Fruit fly (Drosophila melanogaster): ENCODE results near the gene Brd.
A peak's percentile ranks its signal among the peaks of the same experiment; 100 is the strongest.

The Brd gene

DNA sequence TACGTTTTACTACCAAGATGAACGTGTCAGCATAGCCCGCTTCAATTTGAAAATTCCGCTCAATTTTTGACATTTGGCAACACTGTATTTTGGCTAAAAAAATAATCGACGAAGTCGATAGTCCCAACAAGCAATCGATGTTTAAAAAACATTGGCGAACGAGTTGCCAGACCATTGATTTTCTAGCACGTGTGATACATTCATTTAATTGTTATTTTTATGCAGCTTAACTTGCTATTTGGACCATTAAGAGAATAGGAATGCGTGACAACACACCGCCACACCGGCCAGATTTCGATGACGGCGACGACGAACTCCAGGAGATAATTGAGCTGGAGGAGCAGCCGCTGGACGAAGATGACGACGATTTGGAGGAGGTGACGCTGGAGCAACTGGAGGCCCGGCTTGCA lies 10.2 kb downstream of the Brd start, which contains the start of gene CG5114 (continued):
- TF ChIP-seq CG1792 (GFP tag; optimal IDR thresholded peaks at IDR 0.05) (peak; percentile 56), Hr51 (GFP tag; optimal IDR thresholded peaks at IDR 0.05) (no peak), NFAT (GFP tag; IDR thresholded peaks at IDR 0.05) (peak; percentile 57; the same call in 1 of the 2 replicates), gfzf (GFP tag; optimal IDR thresholded peaks at IDR 0.05) (peak; percentile 31), CG8290 (GFP tag; optimal IDR thresholded peaks at IDR 0.05) (no peak), CG8290 (tag; optimal IDR thresholded peaks at IDR 0.05) (peak in 1 of 2 experiments; percentile 83), CG2889 (GFP tag; IDR thresholded peaks at IDR 0.05) (no peak), CG12219 (GFP tag; optimal IDR thresholded peaks at IDR 0.05) (no peak), Sox102F (GFP tag; optimal IDR thresholded peaks at IDR 0.05) (peak; percentile 14), Scr (GFP tag; IDR thresholded peaks at IDR 0.05; ENCODE audit: partially characterized antibody) (peak; percentile 88), CG6654 (GFP tag; optimal IDR thresholded peaks at IDR 0.05) (no peak), Sox100B (GFP tag; optimal IDR thresholded peaks at IDR 0.05) (no peak), CG15514 (GFP tag; optimal IDR thresholded peaks at IDR 0.05) (peak; percentile 67), CG9797 (GFP tag; optimal IDR thresholded peaks at IDR 0.05) (peak; percentile 56), Jarid2 (GFP tag; optimal IDR thresholded peaks at IDR 0.05) (no peak), gcm2 (GFP tag; optimal IDR thresholded peaks at IDR 0.05) (peak; percentile 34), CG15696 (tag; optimal IDR thresholded peaks at IDR 0.05) (no peak), CG15479 (GFP tag; optimal IDR thresholded peaks at IDR 0.05) (no peak), pzg (GFP tag; optimal IDR thresholded peaks at IDR 0.05) (peak; percentile 96), tna (GFP tag; IDR thresholded peaks at IDR 0.05; ENCODE audit: partially characterized antibody) (peak; percentile 85), Adf1 (GFP tag; IDR thresholded peaks at IDR 0.05) (no peak), Dbx (GFP tag; IDR thresholded peaks at IDR 0.05) (peak; percentile 47; the same call in 2 of the 3 replicates), CG7786 (GFP tag; optimal IDR thresholded peaks at IDR 0.05) (peak; percentile 35), CG13624 (GFP tag; optimal IDR thresholded peaks at IDR 0.05) (peak; percentile 74), cg (GFP tag; optimal IDR thresholded peaks at IDR 0.05) (no peak), ems (GFP tag; optimal IDR thresholded peaks at IDR 0.05) (peak; percentile 24), CG13287 (GFP tag; IDR thresholded peaks at IDR 0.05; ENCODE audit: partially characterized antibody) (peak; percentile 97), wdn (GFP tag; IDR thresholded peaks at IDR 0.05) (no peak), CG11247 (GFP tag; IDR thresholded peaks at IDR 0.05) (peak; percentile 42), Dad (GFP tag; optimal IDR thresholded peaks at IDR 0.05) (peak; percentile 37), CG10366 (GFP tag; IDR thresholded peaks at IDR 0.05) (no peak), PHDP (tag; optimal IDR thresholded peaks at IDR 0.05) (peak; percentile 31), Vsx1 (GFP tag; optimal IDR thresholded peaks at IDR 0.05) (no peak), tgo (GFP tag; IDR thresholded peaks at IDR 0.05) (no peak), Hr39 (optimal IDR thresholded peaks at IDR 0.05) (no peak), CG9932 (GFP tag; IDR thresholded peaks at IDR 0.05) (no peak), Rx (GFP tag; IDR thresholded peaks at IDR 0.05) (no peak), amos (GFP tag; IDR thresholded peaks at IDR 0.05; ENCODE audit: partially characterized antibody) (peak; percentile 95), danr (GFP tag; IDR thresholded peaks at IDR 0.05) (no peak), bcd (GFP tag; optimal IDR thresholded peaks at IDR 0.05) (no peak), CG18764 (GFP tag; optimal IDR thresholded peaks at IDR 0.05) (no peak), HLH54F (GFP tag; optimal IDR thresholded peaks at IDR 0.05) (peak; percentile 36), corto (GFP tag; optimal IDR thresholded peaks at IDR 0.05) (no peak), pita (GFP tag; optimal IDR thresholded peaks at IDR 0.05) (no peak), psq (GFP tag; optimal IDR thresholded peaks at IDR 0.05) (no peak), cwo (GFP tag; optimal IDR thresholded peaks at IDR 0.05) (peak; percentile 96), Doc2 (GFP tag; IDR thresholded peaks at IDR 0.05) (no peak), Mrtf (GFP tag; IDR thresholded peaks at IDR 0.05) (no peak), Side (GFP tag; optimal IDR thresholded peaks at IDR 0.05) (peak; percentile 9), CG7271 (tag; optimal IDR thresholded peaks at IDR 0.05) (no peak), en (GFP tag; optimal IDR thresholded peaks at IDR 0.05) (peak; percentile 2), run (tag; optimal IDR thresholded peaks at IDR 0.05) (no peak)
